Worm (Caenorhabditis elegans): ENCODE results near the gene rps-27.

The rps-27 gene

ce11 chrV:63887-64286 is 40.0 kb downstream of the rps-27 start:
- TF ChIP-seq hmbx-1 (tag; optimal IDR thresholded peaks at IDR 0.05) (no peak), tra-4 (tag; optimal IDR thresholded peaks at IDR 0.05) (no peak), aly-1 (tag; optimal IDR thresholded peaks at IDR 0.05) (no peak), scrt-1 (GFP tag; IDR thresholded peaks at IDR 0.05) (no peak), hnd-1 (tag; optimal IDR thresholded peaks at IDR 0.05) (no peak), hmg-4 (GFP tag; optimal IDR thresholded peaks at IDR 0.05) (no peak), tbx-37 (GFP tag; conservative IDR thresholded peaks at IDR 0.05) (no peak)

ce11 chrV:58971-59370 is 44.9 kb downstream of the rps-27 start, which contains the start of gene cyp-29A3:
cyp-29A3 (plus strand) TSS chrV:59239.
- no peak for TF ChIP-seq sea-1 (GFP tag; conservative IDR thresholded peaks at IDR 0.05)
- TF ChIP-seq F13C5.2 (tag; optimal IDR thresholded peaks at IDR 0.05): no peak
- TF ChIP-seq ceh-13 (GFP tag; optimal IDR thresholded peaks at IDR 0.05): no peak
- TF ChIP-seq flt-1 (GFP tag; IDR thresholded peaks at IDR 0.05): no peak
- TF ChIP-seq hmbx-1 (tag; optimal IDR thresholded peaks at IDR 0.05): no peak
- no peak for TF ChIP-seq ama-1 (optimal IDR thresholded peaks at IDR 0.05)
- no peak for TF ChIP-seq B0310.2 (tag; optimal IDR thresholded peaks at IDR 0.05)
- TF ChIP-seq tbx-37 (GFP tag; conservative IDR thresholded peaks at IDR 0.05): no peak
- no peak for TF ChIP-seq ets-7 (tag; optimal IDR thresholded peaks at IDR 0.05)
- TF ChIP-seq tbx-11 (GFP tag; IDR thresholded peaks at IDR 0.05): no peak
- TF ChIP-seq tra-4 (tag; optimal IDR thresholded peaks at IDR 0.05): no peak
- TF ChIP-seq pes-1 (GFP tag; IDR thresholded peaks at IDR 0.05): no peak
- TF ChIP-seq hmg-4 (GFP tag; optimal IDR thresholded peaks at IDR 0.05): no peak
- no peak for TF ChIP-seq scrt-1 (GFP tag; IDR thresholded peaks at IDR 0.05)
- no peak for TF ChIP-seq aly-1 (tag; optimal IDR thresholded peaks at IDR 0.05)

- TF ChIP-seq hmg-4 (GFP tag; optimal IDR thresholded peaks at IDR 0.05) (no peak), sea-1 (GFP tag; conservative IDR thresholded peaks at IDR 0.05) (no peak), F13C5.2 (tag; optimal IDR thresholded peaks at IDR 0.05) (no peak), ceh-13 (GFP tag; optimal IDR thresholded peaks at IDR 0.05) (no peak)
Observed at ce11 chrV:55946-56345, 47.9 kb downstream of the rps-27 start, which contains the start of gene srt-52. srt-52 (minus strand) TSS chrV:56046.

Measured in whole organism, early embryonic.